Fruit fly (Drosophila melanogaster): ENCODE measurements around the gene Lkb1.

The Lkb1 gene

dm6 chr3R:13646729-13647633 lies 29.4 kb upstream of the Lkb1 start, which contains the start of gene rin (continued):
- no peak for TF ChIP-seq pros (GFP tag; optimal IDR thresholded peaks at IDR 0.05)
- TF ChIP-seq CG3281 (GFP tag; optimal IDR thresholded peaks at IDR 0.05), result no peak
- no peak for TF ChIP-seq ATbp (GFP tag; optimal IDR thresholded peaks at IDR 0.05)
- TF ChIP-seq dysf (GFP tag; IDR thresholded peaks at IDR 0.05), result no peak
- TF ChIP-seq tgo (GFP tag; IDR thresholded peaks at IDR 0.05), result no peak
- TF ChIP-seq Sin3A (optimal IDR thresholded peaks at IDR 0.05), result no peak
- TF ChIP-seq Ets97D (GFP tag; optimal IDR thresholded peaks at IDR 0.05), result peak; percentile 29
- no peak for TF ChIP-seq Ravus (GFP tag; IDR thresholded peaks at IDR 0.05)
- TF ChIP-seq CG14050 (GFP tag; IDR thresholded peaks at IDR 0.05), result no peak
- TF ChIP-seq BEAF-32 (GFP tag; optimal IDR thresholded peaks at IDR 0.05), result no peak
- no peak for TF ChIP-seq CG18599 (GFP tag; optimal IDR thresholded peaks at IDR 0.05)
- no peak for TF ChIP-seq HLHmδ (GFP tag; optimal IDR thresholded peaks at IDR 0.05)
- no peak for TF ChIP-seq gro (GFP tag; optimal IDR thresholded peaks at IDR 0.05)
- TF ChIP-seq CG17568 (GFP tag; optimal IDR thresholded peaks at IDR 0.05), result no peak
- no peak for TF ChIP-seq org-1 (GFP tag; optimal IDR thresholded peaks at IDR 0.05)
- TF ChIP-seq CG10321 (GFP tag; IDR thresholded peaks at IDR 0.05), result no peak
- TF ChIP-seq ase (GFP tag; IDR thresholded peaks at IDR 0.05), result no peak
- TF ChIP-seq Hmx (GFP tag; optimal IDR thresholded peaks at IDR 0.05), result no peak
- no peak for TF ChIP-seq abd-A (tag; optimal IDR thresholded peaks at IDR 0.05)
- TF ChIP-seq fu2 (GFP tag; optimal IDR thresholded peaks at IDR 0.05), result no peak
- no peak for TF ChIP-seq tio (GFP tag; optimal IDR thresholded peaks at IDR 0.05)
- no peak; the same call in 1 of the 2 replicates for TF ChIP-seq vvl (GFP tag; IDR thresholded peaks at IDR 0.05)
- no peak for TF ChIP-seq Mad (GFP tag; optimal IDR thresholded peaks at IDR 0.05)
- TF ChIP-seq Camta (GFP tag; optimal IDR thresholded peaks at IDR 0.05), result no peak
- TF ChIP-seq CG9932 (GFP tag; IDR thresholded peaks at IDR 0.05), result peak; percentile 71
- no peak for TF ChIP-seq CG15601 (tag; optimal IDR thresholded peaks at IDR 0.05)
- TF ChIP-seq mam (GFP tag; optimal IDR thresholded peaks at IDR 0.05), result no peak
- TF ChIP-seq croc (GFP tag; conservative IDR thresholded peaks at IDR 0.05), result no peak
- TF ChIP-seq CG17328 (GFP tag; IDR thresholded peaks at IDR 0.05), result no peak
- no peak for TF ChIP-seq CG31388 (GFP tag; optimal IDR thresholded peaks at IDR 0.05)
- TF ChIP-seq CG6254 (GFP tag; optimal IDR thresholded peaks at IDR 0.05), result no peak
- TF ChIP-seq otp (GFP tag; IDR thresholded peaks at IDR 0.05), result no peak
- TF ChIP-seq HLH4C (GFP tag; IDR thresholded peaks at IDR 0.05; ENCODE audit: partially characterized antibody), result no peak
- TF ChIP-seq CG15479 (GFP tag; optimal IDR thresholded peaks at IDR 0.05), result peak; percentile 42
- TF ChIP-seq CG12744 (GFP tag; optimal IDR thresholded peaks at IDR 0.05), result no peak
- TF ChIP-seq Neu2 (GFP tag; optimal IDR thresholded peaks at IDR 0.05; ENCODE audit: borderline replicate concordance), result no peak
- TF ChIP-seq nerfin-2 (GFP tag; IDR thresholded peaks at IDR 0.05; ENCODE audit: partially characterized antibody), result no peak
- TF ChIP-seq lov (optimal IDR thresholded peaks at IDR 0.05), result no peak
- TF ChIP-seq lov (GFP tag; IDR thresholded peaks at IDR 0.05), result no peak
- TF ChIP-seq CG6813 (GFP tag; optimal IDR thresholded peaks at IDR 0.05), result no peak
- TF ChIP-seq hkb (optimal IDR thresholded peaks at IDR 0.05), result no peak
- no peak for TF ChIP-seq hkb (GFP tag; IDR thresholded peaks at IDR 0.05)
- no peak for TF ChIP-seq fd102C (GFP tag; optimal IDR thresholded peaks at IDR 0.05)
- TF ChIP-seq CG2120 (GFP tag; optimal IDR thresholded peaks at IDR 0.05), result peak; percentile 34
- TF ChIP-seq CG31224 (GFP tag; IDR thresholded peaks at IDR 0.05), result no peak
- TF ChIP-seq CG30020 (tag; optimal IDR thresholded peaks at IDR 0.05), result no peak
- no peak for TF ChIP-seq Hand (GFP tag; optimal IDR thresholded peaks at IDR 0.05)
- TF ChIP-seq E2f1 (GFP tag; IDR thresholded peaks at IDR 0.05), result no peak
- TF ChIP-seq CG18619 (GFP tag; optimal IDR thresholded peaks at IDR 0.05), result no peak
- TF ChIP-seq tx (GFP tag; optimal IDR thresholded peaks at IDR 0.05), result no peak
- TF ChIP-seq CG12942 (GFP tag; optimal IDR thresholded peaks at IDR 0.05), result no peak

All from whole organism, embryonic.